Worm (Caenorhabditis elegans) whole organism, mixed stage, embryonic: ENCODE data around the gene srw-85.

ENCODE experiments used
- M03D4.4 ChIP-seq: sonication (generic microtip); optimal IDR thresholded peaks from 2 replicates; lab custom pipeline; 2017; ENCODE audit warnings: mild to moderate bottlenecking, missing genetic modification characterization, missing compliant biosample characterization
- bed-3 ChIP-seq: fragments of 200-800 bp; sonication (Bioruptor generic); optimal IDR thresholded peaks from 3 replicates; lab custom pipeline; 2018; ENCODE audit warnings: mild to moderate bottlenecking, missing genetic modification characterization, moderate library complexity, missing compliant biosample characterization
- blmp-1 ChIP-seq: fragments of 150-350 bp; optimal IDR thresholded peaks from 2 replicates; lab custom pipeline; 2014; ENCODE audit warnings: missing biosample characterization, missing genetic modification characterization
- ceh-39 ChIP-seq: fragments of 150-350 bp; optimal IDR thresholded peaks from 2 replicates; lab custom pipeline; 2014; ENCODE audit warnings: missing biosample characterization, missing genetic modification characterization
- ces-1 ChIP-seq: fragments of 150-350 bp; optimal IDR thresholded peaks from 2 replicates; lab custom pipeline; 2014; ENCODE audit warnings: missing biosample characterization, missing genetic modification reagents, missing genetic modification characterization
- cnd-1 ChIP-seq: fragments of 200-800 bp; sonication (Bioruptor generic); optimal IDR thresholded peaks from 2 replicates; lab custom pipeline; 2018; ENCODE audit warnings: mild to moderate bottlenecking, missing genetic modification characterization, missing compliant biosample characterization
- drap-1 ChIP-seq: fragments of 200-800 bp; sonication (Bioruptor generic); optimal IDR thresholded peaks from 3 replicates; lab custom pipeline; 2018; ENCODE audit warnings: mild to moderate bottlenecking, missing genetic modification characterization, missing compliant biosample characterization
- elt-1 ChIP-seq: sonication (generic microtip); optimal IDR thresholded peaks from 2 replicates; lab custom pipeline; 2017; ENCODE audit warnings: missing genetic modification characterization, mild to moderate bottlenecking, missing compliant biosample characterization, antibody characterized with exemption, moderate library complexity, borderline replicate concordance; ENCODE audit not compliant: insufficient read depth
- elt-3 ChIP-seq: fragments of 150-350 bp; optimal IDR thresholded peaks from 2 replicates; lab custom pipeline; 2014; ENCODE audit warnings: missing biosample characterization, missing genetic modification characterization
- flh-1 ChIP-seq: fragments of 200-800 bp; sonication (Bioruptor generic); optimal IDR thresholded peaks from 2 replicates; lab custom pipeline; 2018; ENCODE audit warnings: mild to moderate bottlenecking, missing genetic modification characterization, moderate library complexity, missing compliant biosample characterization
- ham-2 ChIP-seq: fragments of 200-800 bp; sonication (Bioruptor generic); optimal IDR thresholded peaks from 2 replicates; lab custom pipeline; 2018; ENCODE audit warnings: mild to moderate bottlenecking, missing genetic modification characterization, missing compliant biosample characterization
- hlh-1 ChIP-seq: fragments of 150-350 bp; optimal IDR thresholded peaks from 2 replicates; lab custom pipeline; 2014; ENCODE audit warnings: missing biosample characterization, missing genetic modification reagents, missing genetic modification characterization
- lin-13 ChIP-seq: fragments of 150-350 bp; optimal IDR thresholded peaks from 2 replicates; lab custom pipeline; 2014; ENCODE audit warnings: missing biosample characterization, missing genetic modification characterization
- lin-32 ChIP-seq: fragments of 200-800 bp; sonication (Bioruptor generic); optimal IDR thresholded peaks from 2 replicates; lab custom pipeline; 2018; ENCODE audit warnings: mild to moderate bottlenecking, missing genetic modification characterization, missing compliant biosample characterization
- lsy-2 ChIP-seq: fragments of 150-350 bp; optimal IDR thresholded peaks from 2 replicates; lab custom pipeline; 2014; ENCODE audit warnings: missing biosample characterization, missing genetic modification characterization
- mab-5 ChIP-seq: fragments of 150-350 bp; optimal IDR thresholded peaks from 2 replicates; lab custom pipeline; 2014; ENCODE audit warnings: missing biosample characterization, missing genetic modification characterization
- mep-1 ChIP-seq: fragments of 150-350 bp; optimal IDR thresholded peaks from 2 replicates; lab custom pipeline; 2017; ENCODE audit warnings: missing biosample characterization, missing genetic modification reagents, missing genetic modification characterization, inconsistent platforms
- nhr-12 ChIP-seq: fragments of 150-350 bp; optimal IDR thresholded peaks from 2 replicates; lab custom pipeline; 2014; ENCODE audit warnings: missing biosample characterization, missing genetic modification characterization
- nhr-2 ChIP-seq: fragments of 150-350 bp; optimal IDR thresholded peaks from 2 replicates; lab custom pipeline; 2014; ENCODE audit warnings: missing biosample characterization, missing genetic modification characterization
- nhr-237 ChIP-seq: fragments of 150-350 bp; optimal IDR thresholded peaks from 2 replicates; lab custom pipeline; 2014; ENCODE audit warnings: missing biosample characterization, missing genetic modification characterization
- nhr-28 ChIP-seq: fragments of 150-350 bp; optimal IDR thresholded peaks from 2 replicates; lab custom pipeline; 2014; ENCODE audit warnings: missing biosample characterization, missing genetic modification characterization
- nhr-76 ChIP-seq: sonication (generic microtip); optimal IDR thresholded peaks from 2 replicates; lab custom pipeline; 2017; ENCODE audit warnings: missing biosample characterization, missing genetic modification characterization
- pha-4 ChIP-seq: fragments of 150-350 bp; optimal IDR thresholded peaks from 2 replicates; lab custom pipeline; 2018; ENCODE audit warnings: missing biosample characterization, missing genetic modification reagents, missing genetic modification characterization
- sem-2 ChIP-seq: fragments of 200-800 bp; sonication (Bioruptor generic); optimal IDR thresholded peaks from 2 replicates; lab custom pipeline; 2018; ENCODE audit warnings: mild to moderate bottlenecking, missing genetic modification characterization, missing compliant biosample characterization
- snpc-4 ChIP-seq: fragments of 150-350 bp; optimal IDR thresholded peaks from 2 replicates; lab custom pipeline; 2014; ENCODE audit warnings: missing biosample characterization, missing genetic modification characterization
- sptf-1 ChIP-seq: sonication (generic microtip); optimal IDR thresholded peaks from 2 replicates; lab custom pipeline; 2017; ENCODE audit warnings: mild to moderate bottlenecking, missing genetic modification characterization, moderate library complexity, missing compliant biosample characterization
- tbx-8 ChIP-seq: fragments of 200-800 bp; sonication (Bioruptor generic); optimal IDR thresholded peaks from 2 replicates; lab custom pipeline; 2018; ENCODE audit warnings: mild to moderate bottlenecking, missing genetic modification characterization, moderate library complexity, missing compliant biosample characterization
- unc-120 ChIP-seq: sonication (generic microtip); optimal IDR thresholded peaks from 2 replicates; lab custom pipeline; 2017; ENCODE audit warnings: missing genetic modification characterization, missing compliant biosample characterization; ENCODE audit not compliant: poor library complexity, severe bottlenecking
- unc-39 ChIP-seq: fragments of 150-350 bp; optimal IDR thresholded peaks from 2 replicates; lab custom pipeline; 2014; ENCODE audit warnings: missing biosample characterization, missing genetic modification characterization
- unc-62 ChIP-seq: fragments of 150-350 bp; optimal IDR thresholded peaks from 2 replicates; lab custom pipeline; 2014; ENCODE audit warnings: missing biosample characterization, missing genetic modification reagents, missing genetic modification characterization
- zip-8 ChIP-seq: fragments of 150-350 bp; optimal IDR thresholded peaks from 2 replicates; lab custom pipeline; 2014; ENCODE audit warnings: missing biosample characterization, missing genetic modification characterization
- ztf-11 ChIP-seq: fragments of 150-350 bp; optimal IDR thresholded peaks from 2 replicates; lab custom pipeline; 2014; ENCODE audit warnings: missing biosample characterization, missing genetic modification characterization

Gene srw-85

ce11 chrV:19398882-19399281, 32.1 kb downstream of the srw-85 start, which contains the start of gene C25F9.13:
Gene C25F9.13, minus strand, starts transcription at chrV:19398982.
- no peak for TF ChIP-seq drap-1 (GFP tag; lab: Kevin White, UChicago)
- no peak for TF ChIP-seq unc-120 (tag; lab: Kevin White, UChicago)
- TF ChIP-seq cnd-1 (tag; lab: Kevin White, UChicago): no peak
- no peak for TF ChIP-seq sptf-1 (tag; lab: Kevin White, UChicago)

ce11 chrV:19398396-19398795, 32.5 kb downstream of the srw-85 start:
- TF ChIP-seq ces-1 (GFP tag; lab: Kevin White, UChicago) (no peak), sem-2 (GFP tag; lab: Kevin White, UChicago) (no peak), lin-32 (GFP tag; lab: Kevin White, UChicago) (no peak), zip-8 (tag; lab: Kevin White, UChicago) (no peak), hlh-1 (no peak), nhr-28 (tag; lab: Kevin White, UChicago) (no peak), mab-5 (tag; lab: Kevin White, UChicago) (no peak), lin-13 (tag; lab: Kevin White, UChicago) (no peak), ceh-39 (tag; lab: Kevin White, UChicago) (no peak), flh-1 (GFP tag; lab: Kevin White, UChicago) (no peak), pha-4 (no peak), nhr-12 (no peak), tbx-8 (GFP tag; lab: Kevin White, UChicago) (no peak), cnd-1 (tag; lab: Kevin White, UChicago) (no peak), M03D4.4 (tag; lab: Kevin White, UChicago) (no peak), drap-1 (GFP tag; lab: Kevin White, UChicago) (no peak), unc-120 (tag; lab: Kevin White, UChicago) (no peak), nhr-2 (tag; lab: Kevin White, UChicago) (no peak), ztf-11 (no peak)

- TF ChIP-seq bed-3 (GFP tag; lab: Kevin White, UChicago): no peak
- no peak for TF ChIP-seq unc-62 (GFP tag; lab: Kevin White, UChicago)
- TF ChIP-seq ham-2 (GFP tag; lab: Kevin White, UChicago): no peak
- TF ChIP-seq snpc-4 (tag; lab: Kevin White, UChicago): no peak
- TF ChIP-seq zip-8 (tag; lab: Kevin White, UChicago): no peak
- TF ChIP-seq elt-1 (tag; lab: Kevin White, UChicago): no peak
- TF ChIP-seq ceh-39 (tag; lab: Kevin White, UChicago): no peak
Observed at ce11 chrV:19396576-19397313, 34.2 kb downstream of the srw-85 start.

- TF ChIP-seq nhr-12 (no peak), ces-1 (GFP tag; lab: Kevin White, UChicago) (no peak), lin-13 (tag; lab: Kevin White, UChicago) (no peak), lin-32 (GFP tag; lab: Kevin White, UChicago) (no peak), bed-3 (GFP tag; lab: Kevin White, UChicago) (no peak), cnd-1 (tag; lab: Kevin White, UChicago) (no peak), unc-120 (tag; lab: Kevin White, UChicago) (no peak), elt-3 (tag; lab: Kevin White, UChicago) (no peak), unc-39 (no peak), elt-1 (tag; lab: Kevin White, UChicago) (no peak), hlh-1 (no peak), lsy-2 (tag; lab: Kevin White, UChicago) (no peak), flh-1 (GFP tag; lab: Kevin White, UChicago) (no peak), unc-62 (GFP tag; lab: Kevin White, UChicago) (no peak), mep-1 (tag; lab: Kevin White, UChicago) (no peak)
Observed at ce11 chrV:19394750-19395149, 36.2 kb downstream of the srw-85 start, which contains the start of gene C25F9.8. Gene C25F9.8, plus strand, starts transcription at chrV:19395050.

ce11 chrV:19391242-19391641, 39.7 kb downstream of the srw-85 start:
- no peak for TF ChIP-seq sem-2 (GFP tag; lab: Kevin White, UChicago)
- no peak for TF ChIP-seq snpc-4 (tag; lab: Kevin White, UChicago)
- no peak for TF ChIP-seq cnd-1 (tag; lab: Kevin White, UChicago)
- no peak for TF ChIP-seq lin-32 (GFP tag; lab: Kevin White, UChicago)
- peak; percentile 28 for TF ChIP-seq sptf-1 (tag; lab: Kevin White, UChicago)
- no peak for TF ChIP-seq blmp-1 (tag; lab: Kevin White, UChicago)
- no peak for TF ChIP-seq nhr-12
- no peak for TF ChIP-seq ces-1 (GFP tag; lab: Kevin White, UChicago)
- TF ChIP-seq ceh-39 (tag; lab: Kevin White, UChicago): no peak
- TF ChIP-seq M03D4.4 (tag; lab: Kevin White, UChicago): no peak
- no peak for TF ChIP-seq unc-39
- no peak for TF ChIP-seq mab-5 (tag; lab: Kevin White, UChicago)
- TF ChIP-seq pha-4: peak; percentile 15
- TF ChIP-seq unc-62 (GFP tag; lab: Kevin White, UChicago): no peak
- no peak for TF ChIP-seq bed-3 (GFP tag; lab: Kevin White, UChicago)
- no peak for TF ChIP-seq unc-120 (tag; lab: Kevin White, UChicago)
- TF ChIP-seq nhr-76 (tag; lab: Kevin White, UChicago): no peak
- no peak for TF ChIP-seq lsy-2 (tag; lab: Kevin White, UChicago)
- peak; percentile 18 for TF ChIP-seq mep-1 (tag; lab: Kevin White, UChicago)
- no peak for TF ChIP-seq ztf-11
- TF ChIP-seq nhr-28 (tag; lab: Kevin White, UChicago): no peak
- TF ChIP-seq nhr-237: no peak
